Worm (Caenorhabditis elegans): ENCODE results near the gene Y57G11C.31.

- TF ChIP-seq sptf-1 (tag; optimal IDR thresholded peaks at IDR 0.05): no peak
- TF ChIP-seq nhr-28 (tag; optimal IDR thresholded peaks at IDR 0.05): no peak
- TF ChIP-seq unc-39 (tag; optimal IDR thresholded peaks at IDR 0.05): no peak
- TF ChIP-seq snpc-4 (tag; optimal IDR thresholded peaks at IDR 0.05): no peak
- no peak for TF ChIP-seq pha-4 (tag; optimal IDR thresholded peaks at IDR 0.05)
- TF ChIP-seq nhr-2 (tag; optimal IDR thresholded peaks at IDR 0.05): no peak
- no peak for TF ChIP-seq ces-1 (GFP tag; optimal IDR thresholded peaks at IDR 0.05)
- TF ChIP-seq drap-1 (GFP tag; optimal IDR thresholded peaks at IDR 0.05): no peak
- TF ChIP-seq lsy-2 (tag; optimal IDR thresholded peaks at IDR 0.05): no peak
Measured at ce11 chrIV:14704952-14705351, 27.8 kb downstream of the Y57G11C.31 start.

Data from whole organism, mixed stage, embryonic.